Fruit fly (Drosophila melanogaster) whole organism: ENCODE measurements around the gene stv.

Source experiments
- EcR ChIP-seq, 2 experiments: fragments of >200 bp; optimal IDR thresholded peaks; 2 replicates each; lab custom pipeline; 2017; ENCODE audit warnings: missing biosample characterization in 2 of 2, missing genetic modification characterization in 2 of 2, missing genetic modification reagents in 2 of 2
- psq ChIP-seq: fragments of >200 bp; optimal IDR thresholded peaks from 2 replicates; lab custom pipeline; 2017
- usp ChIP-seq: fragments of >200 bp; optimal IDR thresholded peaks from 2 replicates; lab custom pipeline; 2017; ENCODE audit warnings: missing biosample characterization, missing genetic modification characterization, mixed read lengths

dm6 chr3L:13437036-13437435 is 40.3 kb upstream of the stv start, which contains the start of gene CG10154:
- TF ChIP-seq EcR (GFP tag; optimal IDR thresholded peaks at IDR 0.05; lab: Kevin White, UChicago): no peak
- TF ChIP-seq usp: no peak
- TF ChIP-seq psq (lab: Kevin White, UChicago): no peak
